Fruit fly (Drosophila melanogaster) whole organism, embryonic: ENCODE results near the gene Agpat2.

ENCODE experiments used
- CG10267 ChIP-seq: fragments of 200-800 bp; sonication (Bioruptor generic); optimal IDR thresholded peaks from 2 replicates; lab custom pipeline; 2018; ENCODE audit warnings: missing biosample characterization, mild to moderate bottlenecking, missing genetic modification characterization, moderate library complexity
- CG11560 ChIP-seq: fragments of 200-800 bp; sonication (Bioruptor generic); IDR thresholded peaks from 3 replicates; pipeline ENCODE4 v1.3.6; 2022; ENCODE audit warnings: missing biosample characterization, missing genetic modification characterization
- CG13123 ChIP-seq: fragments of 200-800 bp; sonication (Bioruptor generic); optimal IDR thresholded peaks from 2 replicates; lab custom pipeline; 2016; ENCODE audit warnings: missing biosample characterization, missing genetic modification characterization
- CG13287 ChIP-seq: fragments of 200-800 bp; sonication (Bioruptor generic); IDR thresholded peaks from 2 replicates; pipeline ENCODE4 v1.3.6; 2022; ENCODE audit warnings: missing biosample characterization, missing genetic modification characterization; ENCODE audit not compliant: partially characterized antibody
- CG16813 ChIP-seq: fragments of 200-800 bp; sonication (Bioruptor generic); IDR thresholded peaks from 3 replicates; pipeline ENCODE4 v1.3.6; 2022; ENCODE audit warnings: missing biosample characterization, missing genetic modification characterization; ENCODE audit not compliant: partially characterized antibody
- CG16815 ChIP-seq: fragments of 200-800 bp; sonication (Bioruptor generic); optimal IDR thresholded peaks from 3 replicates; lab custom pipeline; 2017; ENCODE audit warnings: missing biosample characterization, mild to moderate bottlenecking, missing genetic modification characterization
- CG17359 ChIP-seq: fragments of 200-800 bp; sonication (Bioruptor generic); optimal IDR thresholded peaks from 3 replicates; lab custom pipeline; 2018; ENCODE audit warnings: missing biosample characterization, mild to moderate bottlenecking, missing genetic modification characterization, moderate library complexity
- CG18476 ChIP-seq: fragments of 200-800 bp; sonication (Bioruptor generic); optimal IDR thresholded peaks from 2 replicates; lab custom pipeline; 2016; ENCODE audit warnings: missing biosample characterization, mild to moderate bottlenecking, missing genetic modification characterization
- CG2199 ChIP-seq: fragments of 200-800 bp; sonication (Bioruptor generic); IDR thresholded peaks from 3 replicates; pipeline ENCODE4 v1.3.6; 2022; ENCODE audit warnings: missing biosample characterization, missing genetic modification characterization
- CG2889 ChIP-seq: fragments of 200-800 bp; sonication (Bioruptor generic); IDR thresholded peaks from 3 replicates; pipeline ENCODE4 v1.3.6; 2022; ENCODE audit warnings: missing biosample characterization, missing genetic modification characterization
- CG30431 ChIP-seq: fragments of 200-800 bp; sonication (Bioruptor generic); optimal IDR thresholded peaks from 2 replicates; lab custom pipeline; 2017; ENCODE audit warnings: missing biosample characterization, missing genetic modification characterization
- CG3163 ChIP-seq: fragments of 200-800 bp; sonication (Bioruptor generic); optimal IDR thresholded peaks from 3 replicates; lab custom pipeline; 2016; ENCODE audit warnings: missing biosample characterization, missing genetic modification characterization
- CG3281 ChIP-seq: fragments of 200-800 bp; sonication (Bioruptor generic); optimal IDR thresholded peaks from 3 replicates; lab custom pipeline; 2017; ENCODE audit warnings: missing biosample characterization, mild to moderate bottlenecking, missing genetic modification characterization
- CG4282 ChIP-seq: fragments of 200-800 bp; sonication (Bioruptor generic); optimal IDR thresholded peaks from 2 replicates; lab custom pipeline; 2016; ENCODE audit warnings: missing biosample characterization, missing genetic modification characterization
- CG5180 ChIP-seq: fragments of 200-800 bp; sonication (Bioruptor generic); optimal IDR thresholded peaks from 3 replicates; lab custom pipeline; 2017; ENCODE audit warnings: missing biosample characterization, missing genetic modification characterization, mild to moderate bottlenecking, moderate library complexity, missing genetic modification reagents
- CG7556 ChIP-seq: fragments of 200-800 bp; sonication (Bioruptor generic); optimal IDR thresholded peaks from 2 replicates; lab custom pipeline; 2017; ENCODE audit warnings: missing biosample characterization, mild to moderate bottlenecking, missing genetic modification characterization
- CG7963 ChIP-seq: fragments of 200-800 bp; sonication (Bioruptor generic); IDR thresholded peaks from 3 replicates; pipeline ENCODE4 v1.3.6; 2022; ENCODE audit warnings: missing biosample characterization, missing genetic modification characterization; ENCODE audit not compliant: partially characterized antibody
- CG8765 ChIP-seq: fragments of 200-800 bp; sonication (Bioruptor generic); IDR thresholded peaks from 2 replicates; pipeline ENCODE4 v1.3.6; 2022; ENCODE audit warnings: missing biosample characterization, missing genetic modification characterization
- CTCF ChIP-seq: fragments of 200-800 bp; sonication (Bioruptor generic); optimal IDR thresholded peaks from 2 replicates; lab custom pipeline; 2017; ENCODE audit warnings: missing biosample characterization, mild to moderate bottlenecking, missing genetic modification characterization, moderate library complexity
- Ets65A ChIP-seq: fragments of 200-800 bp; sonication (Bioruptor generic); peaks from one replicate; lab custom pipeline; 2016; ENCODE audit warnings: missing biosample characterization, missing genetic modification characterization
- MBD-R2 ChIP-seq: fragments of 200-800 bp; sonication (Bioruptor generic); IDR thresholded peaks from 2 replicates; pipeline ENCODE4 v1.3.6; 2022; ENCODE audit warnings: missing biosample characterization, missing genetic modification characterization
- Mes4 ChIP-seq: fragments of 200-800 bp; sonication (Bioruptor generic); optimal IDR thresholded peaks from 2 replicates; lab custom pipeline; 2016; ENCODE audit warnings: missing biosample characterization, missing genetic modification characterization
- Opbp ChIP-seq: fragments of 200-800 bp; sonication (Bioruptor generic); IDR thresholded peaks from 3 replicates; pipeline ENCODE4 v1.3.6; 2022; ENCODE audit warnings: missing biosample characterization, missing genetic modification characterization; ENCODE audit not compliant: partially characterized antibody
- Sox100B ChIP-seq: fragments of 200-800 bp; sonication (Bioruptor generic); optimal IDR thresholded peaks from 3 replicates; lab custom pipeline; 2018; ENCODE audit warnings: missing biosample characterization, mild to moderate bottlenecking, missing genetic modification characterization
- Xrp1 ChIP-seq: fragments of 200-800 bp; sonication (Bioruptor generic); IDR thresholded peaks from 2 replicates; pipeline ENCODE4 v1.3.6; 2022; ENCODE audit warnings: missing biosample characterization, missing genetic modification characterization
- ash1 ChIP-seq: fragments of 200-800 bp; sonication (Bioruptor generic); optimal IDR thresholded peaks from 2 replicates; lab custom pipeline; 2018; ENCODE audit warnings: missing biosample characterization, mild to moderate bottlenecking, missing genetic modification characterization
- ems ChIP-seq: fragments of 200-800 bp; sonication (Bioruptor generic); optimal IDR thresholded peaks from 3 replicates; lab custom pipeline; 2016; ENCODE audit warnings: missing biosample characterization, missing genetic modification characterization
- en ChIP-seq: fragments of 200-800 bp; sonication (Bioruptor generic); optimal IDR thresholded peaks from 2 replicates; lab custom pipeline; 2016; ENCODE audit warnings: missing biosample characterization, missing genetic modification characterization
- ftz-f1 ChIP-seq: fragments of 200-800 bp; sonication (Bioruptor generic); optimal IDR thresholded peaks from 2 replicates; lab custom pipeline; 2016; ENCODE audit warnings: missing biosample characterization, missing genetic modification characterization
- gro ChIP-seq: fragments of 200-800 bp; sonication (Bioruptor generic); optimal IDR thresholded peaks from 2 replicates; lab custom pipeline; 2016; ENCODE audit warnings: missing biosample characterization, missing genetic modification characterization
- gsb-n ChIP-seq: fragments of 200-800 bp; sonication (Bioruptor generic); optimal IDR thresholded peaks from 3 replicates; lab custom pipeline; 2018; ENCODE audit warnings: missing biosample characterization, mild to moderate bottlenecking, missing genetic modification characterization
- gt ChIP-seq: fragments of 200-800 bp; sonication (Bioruptor generic); IDR thresholded peaks from 2 replicates; pipeline ENCODE4 v1.3.6; 2022; ENCODE audit warnings: missing biosample characterization, missing genetic modification characterization
- hb ChIP-seq: fragments of 200-800 bp; sonication (Bioruptor generic); IDR thresholded peaks from 3 replicates; pipeline ENCODE4 v1.3.6; 2022; ENCODE audit warnings: missing biosample characterization, missing genetic modification characterization; ENCODE audit not compliant: partially characterized antibody
- jumu ChIP-seq: fragments of 200-800 bp; sonication (Bioruptor generic); optimal IDR thresholded peaks from 3 replicates; lab custom pipeline; 2016; ENCODE audit warnings: missing biosample characterization, missing genetic modification characterization
- lov ChIP-seq, 2 experiments: fragments of 200-800 bp in 1 of 2; fragments of >200 bp in 1 of 2; sonication (Bioruptor generic) in 1 of 2; IDR thresholded peaks in 1 of 2; optimal IDR thresholded peaks in 1 of 2; 2 replicates in 1 of 2; 3 replicates in 1 of 2; pipeline versions ENCODE4 v1.3.6 to Lab custom; 2017 to 2022; ENCODE audit warnings: missing biosample characterization in 1 of 2, missing genetic modification characterization in 1 of 2
- mam ChIP-seq: fragments of 200-800 bp; sonication (Bioruptor generic); optimal IDR thresholded peaks from 3 replicates; lab custom pipeline; 2016; ENCODE audit warnings: missing biosample characterization, missing genetic modification characterization
- nom ChIP-seq: fragments of 200-800 bp; sonication (Bioruptor generic); optimal IDR thresholded peaks from 2 replicates; lab custom pipeline; 2017; ENCODE audit warnings: missing biosample characterization, missing genetic modification characterization, mild to moderate bottlenecking, moderate library complexity, missing genetic modification reagents
- otp ChIP-seq: fragments of 200-800 bp; sonication (Bioruptor generic); IDR thresholded peaks from 3 replicates; pipeline ENCODE4, ENCODE4 v1.3.6; 2022; ENCODE audit warnings: missing biosample characterization, missing genetic modification characterization
- phol ChIP-seq: fragments of 200-800 bp; sonication (Bioruptor generic); optimal IDR thresholded peaks from 3 replicates; lab custom pipeline; 2018; ENCODE audit warnings: missing biosample characterization, mild to moderate bottlenecking, missing genetic modification characterization, moderate library complexity
- pnt ChIP-seq: fragments of 200-800 bp; sonication (Bioruptor generic); optimal IDR thresholded peaks from 3 replicates; lab custom pipeline; 2016; ENCODE audit warnings: missing biosample characterization, missing genetic modification characterization
- ranshi ChIP-seq: fragments of 200-800 bp; sonication (Bioruptor generic); IDR thresholded peaks from 2 replicates; pipeline ENCODE4 v1.3.6; 2022; ENCODE audit warnings: missing biosample characterization, missing genetic modification characterization
- so ChIP-seq: fragments of 200-800 bp; sonication (Bioruptor generic); IDR thresholded peaks from 3 replicates; pipeline ENCODE4 v1.3.6; 2022; ENCODE audit warnings: missing biosample characterization, missing genetic modification characterization
- stwl ChIP-seq: fragments of 200-800 bp; sonication (Bioruptor generic); optimal IDR thresholded peaks from 3 replicates; lab custom pipeline; 2018; ENCODE audit warnings: missing biosample characterization, mild to moderate bottlenecking, missing genetic modification characterization, moderate library complexity
- sug ChIP-seq: fragments of 200-800 bp; optimal IDR thresholded peaks from 2 replicates; lab custom pipeline; 2019; ENCODE audit warnings: missing biosample characterization, mild to moderate bottlenecking, missing genetic modification characterization, moderate library complexity
- tgo ChIP-seq: fragments of 200-800 bp; sonication (Bioruptor generic); IDR thresholded peaks from 3 replicates; pipeline ENCODE4 v1.3.6; 2022; ENCODE audit warnings: missing biosample characterization, missing genetic modification characterization
- tll ChIP-seq, 2 experiments: fragments of 200-800 bp in 1 of 2; fragments of >200 bp in 1 of 2; sonication (Bioruptor generic) in 1 of 2; optimal IDR thresholded peaks; 2 replicates each; lab custom pipeline; 2017 to 2019; ENCODE audit warnings: missing biosample characterization in 2 of 2, missing genetic modification characterization in 2 of 2, mild to moderate bottlenecking in 1 of 2, moderate library complexity in 1 of 2
- yki ChIP-seq: fragments of >200 bp; optimal IDR thresholded peaks from 3 replicates; lab custom pipeline; 2018
- zf30C ChIP-seq: fragments of 200-800 bp; sonication (Bioruptor generic); optimal IDR thresholded peaks from 3 replicates; lab custom pipeline; 2018; ENCODE audit warnings: missing biosample characterization, mild to moderate bottlenecking, missing genetic modification characterization

Agpat2 gene

DNA sequence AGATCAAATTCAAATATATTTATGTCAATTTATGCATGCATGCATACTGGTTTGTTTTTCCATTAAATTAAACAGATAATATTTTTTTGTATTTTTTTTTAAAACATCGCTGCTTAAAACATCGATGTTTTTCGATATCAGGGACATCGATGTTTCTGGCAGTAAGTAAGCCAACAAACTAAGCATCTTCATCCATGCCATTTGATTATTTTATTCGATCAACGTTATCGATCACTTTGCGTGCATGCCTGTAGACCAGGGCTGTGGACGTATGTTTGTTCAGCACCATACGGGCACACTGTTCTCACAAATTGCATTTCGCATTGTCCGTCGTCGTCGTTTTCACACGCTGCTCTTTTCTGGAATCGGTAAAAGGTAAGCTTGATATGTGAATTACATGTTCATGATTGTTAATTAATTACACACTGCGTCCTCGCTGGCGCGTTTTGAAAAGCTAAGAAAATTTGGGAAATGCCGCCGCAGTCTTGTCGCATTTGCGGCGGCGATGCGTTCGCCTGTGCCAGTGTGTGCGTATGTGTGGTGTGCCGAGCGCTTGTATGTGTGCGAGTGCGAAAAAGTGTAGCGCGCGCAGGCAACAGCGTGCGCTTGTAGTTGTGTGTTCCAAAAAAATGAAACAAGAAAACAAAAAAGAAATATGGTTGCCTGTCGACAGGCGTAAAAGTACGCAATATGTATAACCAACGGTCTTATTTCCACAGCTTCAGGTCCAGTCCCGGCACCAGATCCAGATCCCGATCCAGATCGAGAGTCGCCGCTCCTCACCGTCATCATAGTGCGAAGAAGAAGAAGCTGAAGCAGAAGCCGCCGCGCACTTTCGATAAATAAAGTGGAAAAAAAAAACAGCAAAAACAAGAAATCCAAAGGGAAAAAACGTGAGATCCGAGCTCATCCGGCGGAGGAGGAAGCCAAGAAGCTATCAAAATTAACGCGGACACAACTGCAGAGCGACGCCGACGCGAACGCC lies 60.2 kb downstream of the Agpat2 start, which contains the start of gene emb (continued):
- peak; percentile 73 for TF ChIP-seq CG3281 (GFP tag; lab: Kevin White, UChicago)
- TF ChIP-seq gro (GFP tag; lab: Kevin White, UChicago), result no peak
- TF ChIP-seq zf30C, result no peak
- TF ChIP-seq CG8765 (GFP tag; lab: Robert Waterston, UW), result no peak
- no peak for TF ChIP-seq CG4282 (GFP tag; lab: Kevin White, UChicago)
- no peak for TF ChIP-seq CG2889
- peak; percentile 19 for TF ChIP-seq CG17359 (tag; lab: Kevin White, UChicago)
- no peak for TF ChIP-seq Sox100B (GFP tag; lab: Kevin White, UChicago)
- no peak for TF ChIP-seq gt (GFP tag; lab: Robert Waterston, UW)
- peak; percentile 40 for TF ChIP-seq Mes4 (GFP tag; lab: Kevin White, UChicago)
- peak; percentile 41 for TF ChIP-seq CG18476 (GFP tag; lab: Kevin White, UChicago)
- TF ChIP-seq CG16813, result peak; percentile 97
- peak; percentile 96 for TF ChIP-seq Opbp (GFP tag; lab: Robert Waterston, UW)
- no peak for TF ChIP-seq CG2199 (GFP tag; lab: Robert Waterston, UW)
- TF ChIP-seq CG7556 (GFP tag; lab: Kevin White, UChicago), result no peak
- TF ChIP-seq yki, result no peak
- TF ChIP-seq otp (GFP tag; lab: Robert Waterston, UW), result 0 out of 3 replicates have a peak, but pooled peaks have one; percentile 9
- peak; percentile 62 for TF ChIP-seq mam (GFP tag; lab: Kevin White, UChicago)
- peak; percentile 58 for TF ChIP-seq jumu (GFP tag; lab: Kevin White, UChicago)
- peak; percentile 93 for TF ChIP-seq CG13287 (GFP tag; lab: Robert Waterston, UW)
- TF ChIP-seq hb, result peak; percentile 99
- TF ChIP-seq ems, result peak; percentile 41
- TF ChIP-seq ranshi (GFP tag; lab: Robert Waterston, UW), result 0 out of 2 replicates have a peak, but pooled peaks have one; percentile 17
- no peak for TF ChIP-seq so (GFP tag; lab: Robert Waterston, UW)
- TF ChIP-seq CG3163, result peak; percentile 24
- TF ChIP-seq CG13123, result no peak
- TF ChIP-seq Xrp1 (GFP tag; lab: Robert Waterston, UW), result peak; percentile 37; the same call in 1 of the 2 replicates
- peak; percentile 98 for TF ChIP-seq stwl
- TF ChIP-seq CG11560 (tag; lab: Robert Waterston, UW), result peak; percentile 99
- TF ChIP-seq ftz-f1 (GFP tag; lab: Kevin White, UChicago), result peak; percentile 19
- peak; percentile 68 for TF ChIP-seq phol (tag; lab: Kevin White, UChicago)
- TF ChIP-seq CG16815 (GFP tag; lab: Kevin White, UChicago), result no peak
- TF ChIP-seq CG7963 (GFP tag; lab: Robert Waterston, UW), result peak; percentile 99
- no peak for TF ChIP-seq ash1
- TF ChIP-seq CG5180 (GFP tag; lab: Kevin White, UChicago), result peak; percentile 94
- no peak for TF ChIP-seq sug
- no peak for TF ChIP-seq pnt
- no peak for TF ChIP-seq tgo (GFP tag; lab: Robert Waterston, UW)
- TF ChIP-seq tll (GFP tag; optimal IDR thresholded peaks at IDR 0.05; lab: Kevin White, UChicago), result peak in 1 of 2 experiments; percentile 1
- TF ChIP-seq lov (optimal IDR thresholded peaks at IDR 0.05; lab: Kevin White, UChicago), result no peak
- no peak for TF ChIP-seq lov (GFP tag; IDR thresholded peaks at IDR 0.05; lab: Robert Waterston, UW)
- peak; percentile 91 for TF ChIP-seq nom
- TF ChIP-seq MBD-R2 (GFP tag; lab: Robert Waterston, UW), result peak; percentile 69
- no peak for TF ChIP-seq CTCF (GFP tag; lab: Kevin White, UChicago)
- TF ChIP-seq Ets65A (GFP tag; lab: Kevin White, UChicago), result peak; percentile 94
- TF ChIP-seq gsb-n (tag; lab: Kevin White, UChicago), result no peak
- no peak for TF ChIP-seq en (GFP tag; lab: Kevin White, UChicago)
- no peak for TF ChIP-seq CG30431 (GFP tag; lab: Kevin White, UChicago)
- peak; percentile 74 for TF ChIP-seq CG10267 (tag; lab: Kevin White, UChicago)
